Worm (Caenorhabditis elegans): Measurements from ENCODE around the gene C16C8.26.
A peak's percentile ranks its signal among the peaks of the same experiment; 100 is the strongest.

The C16C8.26 gene

ce11 chrII:3437393-3437792 is 20.7 kb downstream of the C16C8.26 start:
- TF ChIP-seq isw-1 (GFP tag; IDR thresholded peaks at IDR 0.05) (no peak), sptf-1 (tag; optimal IDR thresholded peaks at IDR 0.05) (no peak), zip-4 (GFP tag; optimal IDR thresholded peaks at IDR 0.05) (no peak), unc-98 (GFP tag; IDR thresholded peaks at IDR 0.05) (no peak), ceh-90 (tag; optimal IDR thresholded peaks at IDR 0.05) (no peak), vab-15 (tag; optimal IDR thresholded peaks at IDR 0.05) (no peak), C34B4.2 (tag; optimal IDR thresholded peaks at IDR 0.05) (no peak), ces-1 (GFP tag; optimal IDR thresholded peaks at IDR 0.05) (no peak), alr-1 (tag; optimal IDR thresholded peaks at IDR 0.05; ENCODE audit: borderline replicate concordance) (no peak), nhr-237 (tag; optimal IDR thresholded peaks at IDR 0.05) (no peak), nhr-84 (tag; optimal IDR thresholded peaks at IDR 0.05) (no peak), snu-23 (GFP tag; optimal IDR thresholded peaks at IDR 0.05) (no peak), pqm-1 (tag; optimal IDR thresholded peaks at IDR 0.05) (no peak), C16A3.4 (tag; optimal IDR thresholded peaks at IDR 0.05) (no peak), dpl-1 (GFP tag; optimal IDR thresholded peaks at IDR 0.05) (no peak), elt-3 (tag; optimal IDR thresholded peaks at IDR 0.05) (no peak), elt-2 (tag; optimal IDR thresholded peaks at IDR 0.05) (no peak), lin-14 (GFP tag; optimal IDR thresholded peaks at IDR 0.05) (no peak), pag-3 (tag; optimal IDR thresholded peaks at IDR 0.05; ENCODE audit: borderline replicate concordance, insufficient read depth) (no peak)

ce11 chrII:3436412-3436811 is 21.7 kb downstream of the C16C8.26 start, which contains the start of gene skpo-2:
skpo-2 (minus strand) TSS chrII:3436512.
- no peak for TF ChIP-seq vab-15 (tag; optimal IDR thresholded peaks at IDR 0.05)
- TF ChIP-seq isw-1 (GFP tag; IDR thresholded peaks at IDR 0.05): no peak
- TF ChIP-seq nhr-47 (tag; optimal IDR thresholded peaks at IDR 0.05): no peak
- no peak for TF ChIP-seq ceh-82 (tag; optimal IDR thresholded peaks at IDR 0.05)
- no peak for TF ChIP-seq nhr-28 (tag; optimal IDR thresholded peaks at IDR 0.05)
- TF ChIP-seq mdl-1 (tag; optimal IDR thresholded peaks at IDR 0.05): no peak
- TF ChIP-seq dpl-1 (GFP tag; optimal IDR thresholded peaks at IDR 0.05): no peak
- no peak for TF ChIP-seq unc-130 (tag; optimal IDR thresholded peaks at IDR 0.05)
- no peak for TF ChIP-seq nhr-71 (tag; optimal IDR thresholded peaks at IDR 0.05)
- TF ChIP-seq grh-1 (GFP tag; IDR thresholded peaks at IDR 0.05): no peak
- no peak for TF ChIP-seq efl-3 (GFP tag; optimal IDR thresholded peaks at IDR 0.05)
- no peak for TF ChIP-seq aha-1 (tag; optimal IDR thresholded peaks at IDR 0.05)
- TF ChIP-seq fkh-10 (GFP tag; optimal IDR thresholded peaks at IDR 0.05): no peak

- TF ChIP-seq elt-3 (tag; optimal IDR thresholded peaks at IDR 0.05) (no peak), lin-14 (GFP tag; optimal IDR thresholded peaks at IDR 0.05) (peak; percentile 37), snpc-4 (tag; optimal IDR thresholded peaks at IDR 0.05) (peak; percentile 75)
These were observed 23.1 kb downstream of the C16C8.26 start for ce11 chrII:3434893-3435503.

- no peak for TF ChIP-seq pag-3 (tag; optimal IDR thresholded peaks at IDR 0.05; ENCODE audit: borderline replicate concordance, insufficient read depth)
- TF ChIP-seq blmp-1 (tag; optimal IDR thresholded peaks at IDR 0.05): no peak
- TF ChIP-seq mef-2 (tag; optimal IDR thresholded peaks at IDR 0.05): no peak
- no peak for TF ChIP-seq pax-3 (tag; optimal IDR thresholded peaks at IDR 0.05)
- no peak for TF ChIP-seq dsc-1 (tag; optimal IDR thresholded peaks at IDR 0.05)
- no peak for TF ChIP-seq lir-3 (tag; optimal IDR thresholded peaks at IDR 0.05; ENCODE audit: poor library complexity)
- no peak for TF ChIP-seq nhr-71 (tag; optimal IDR thresholded peaks at IDR 0.05)
- no peak for TF ChIP-seq rnt-1 (tag; optimal IDR thresholded peaks at IDR 0.05)
These were observed 28.7 kb downstream of the C16C8.26 start, which contains the start of gene C16C8.18 for ce11 chrII:3429400-3429799. C16C8.18 (plus strand) TSS chrII:3429700.

Data from whole organism, L1 larva.